Worm (Caenorhabditis elegans): ENCODE data around the gene glb-28.

Gene glb-28

DNA sequence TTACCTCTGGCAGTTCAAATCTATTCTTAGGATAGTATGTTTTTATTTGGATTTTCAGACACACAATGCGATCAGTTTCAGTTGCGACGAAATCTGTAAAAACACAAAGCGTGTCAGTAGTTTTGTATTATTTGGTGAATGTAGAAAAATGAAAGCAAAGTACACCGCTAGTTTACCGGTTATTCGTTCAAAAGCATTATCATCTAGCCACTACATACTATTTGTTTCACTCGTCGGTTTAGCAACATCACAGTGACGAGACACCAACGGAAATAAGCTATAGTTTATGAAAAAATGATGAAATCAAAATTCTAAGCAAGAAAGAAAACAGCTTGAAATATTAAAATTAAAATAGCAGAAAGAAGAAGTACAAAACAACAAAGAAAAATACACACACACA is 46.4 kb downstream of the glb-28 start:
- TF ChIP-seq ccch-3 (GFP tag; optimal IDR thresholded peaks at IDR 0.05) (no peak), F57A8.1 (GFP tag; optimal IDR thresholded peaks at IDR 0.05) (no peak), nhr-80 (tag; optimal IDR thresholded peaks at IDR 0.05) (no peak), lsy-27 (tag; optimal IDR thresholded peaks at IDR 0.05; ENCODE audit: borderline replicate concordance, insufficient read depth) (no peak), sdz-38 (tag; optimal IDR thresholded peaks at IDR 0.05) (no peak), lin-26 (GFP tag; IDR thresholded peaks at IDR 0.05) (no peak), egrh-3 (GFP tag; IDR thresholded peaks at IDR 0.05) (no peak), egl-18 (GFP tag; IDR thresholded peaks at IDR 0.05) (no peak), aptf-2 (GFP tag; conservative IDR thresholded peaks at IDR 0.05) (no peak), akir-1 (GFP tag; optimal IDR thresholded peaks at IDR 0.05) (no peak), dox-1 (GFP tag; IDR thresholded peaks at IDR 0.05) (no peak), repo-1 (tag; optimal IDR thresholded peaks at IDR 0.05) (no peak), nhr-27 (tag; optimal IDR thresholded peaks at IDR 0.05) (no peak), hlh-12 (tag; optimal IDR thresholded peaks at IDR 0.05) (no peak), tbx-9 (tag; optimal IDR thresholded peaks at IDR 0.05; ENCODE audit: borderline replicate concordance) (no peak), madf-10 (tag; optimal IDR thresholded peaks at IDR 0.05) (no peak)

DNA sequence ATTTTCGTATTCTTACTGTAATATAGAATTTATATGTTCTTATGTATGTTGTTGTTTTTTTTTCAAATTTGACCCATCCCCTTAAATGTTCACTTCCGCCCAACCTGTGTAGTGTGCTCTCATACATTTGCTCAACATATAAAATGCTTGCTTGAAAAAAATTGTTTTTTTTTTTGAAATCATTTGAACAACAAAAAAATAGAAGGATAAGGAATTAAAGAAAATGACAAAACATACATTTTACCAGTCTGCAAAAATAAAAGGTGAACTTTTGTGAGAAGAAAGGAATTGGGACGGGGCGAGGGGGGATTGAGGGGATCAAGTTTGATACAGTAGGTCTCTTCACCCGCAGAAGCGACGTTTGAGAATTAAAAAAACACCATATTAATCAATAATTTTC is 48.6 kb downstream of the glb-28 start:
- no peak for TF ChIP-seq B0019.2 (GFP tag; conservative IDR thresholded peaks at IDR 0.05)
- TF ChIP-seq somi-1 (GFP tag; optimal IDR thresholded peaks at IDR 0.05), result no peak
- no peak for TF ChIP-seq sea-2 (GFP tag; IDR thresholded peaks at IDR 0.05)

All from whole organism, young adult.